Worm (Caenorhabditis elegans): Measurements from ENCODE around the gene vps-2.

ce11 chrII:12816412-12817146 is 48.6 kb upstream of the vps-2 start, which contains the start of gene acl-7:
- TF ChIP-seq nhr-11 (tag; optimal IDR thresholded peaks at IDR 0.05) (no peak), lin-39 (tag; optimal IDR thresholded peaks at IDR 0.05) (no peak), nhr-6 (tag; optimal IDR thresholded peaks at IDR 0.05) (no peak), F13H6.1 (tag; optimal IDR thresholded peaks at IDR 0.05) (no peak)
